Worm (Caenorhabditis elegans): ENCODE measurements around the gene K02F6.6.

- TF ChIP-seq mdl-1 (tag; optimal IDR thresholded peaks at IDR 0.05) = no peak
- no peak for TF ChIP-seq unc-62 (GFP tag; optimal IDR thresholded peaks at IDR 0.05)
- no peak for TF ChIP-seq nhr-77 (tag; optimal IDR thresholded peaks at IDR 0.05)
- no peak for TF ChIP-seq hmg-11 (tag; optimal IDR thresholded peaks at IDR 0.05)
- TF ChIP-seq pqm-1 (tag; optimal IDR thresholded peaks at IDR 0.05) = no peak
- no peak for TF ChIP-seq ZK546.5 (tag; optimal IDR thresholded peaks at IDR 0.05)
- no peak for TF ChIP-seq pha-4 (tag; optimal IDR thresholded peaks at IDR 0.05)
- no peak for TF ChIP-seq snpc-4 (tag; optimal IDR thresholded peaks at IDR 0.05)
- TF ChIP-seq skn-1 (tag; optimal IDR thresholded peaks at IDR 0.05) = no peak
- TF ChIP-seq ceh-82 (tag; optimal IDR thresholded peaks at IDR 0.05) = no peak
These were observed 47.6 kb downstream of the K02F6.6 start for ce11 chrII:2578216-2578615.
